Fruit fly (Drosophila melanogaster) whole organism, embryonic: ENCODE measurements around the gene CAH16.

ENCODE experiments used
- B-H1 ChIP-seq: fragments of 200-800 bp; sonication (Bioruptor generic); IDR thresholded peaks from 3 replicates; pipeline ENCODE4 v1.3.6; 2022; ENCODE audit warnings: missing biosample characterization, missing genetic modification characterization
- BEAF-32 ChIP-seq: fragments of 200-800 bp; sonication (Bioruptor generic); optimal IDR thresholded peaks from 3 replicates; lab custom pipeline; 2017; ENCODE audit warnings: missing biosample characterization, missing genetic modification characterization, mild to moderate bottlenecking, moderate library complexity, missing genetic modification reagents
- BtbVII ChIP-seq: fragments of 200-800 bp; sonication (Bioruptor generic); optimal IDR thresholded peaks from 3 replicates; lab custom pipeline; 2017; ENCODE audit warnings: missing biosample characterization, mild to moderate bottlenecking, missing genetic modification characterization
- CG1024 ChIP-seq: fragments of 200-800 bp; sonication (Bioruptor generic); IDR thresholded peaks from 2 replicates; pipeline ENCODE4 v1.3.6; 2022; ENCODE audit warnings: missing biosample characterization, missing genetic modification characterization
- CG10274 ChIP-seq: fragments of 200-800 bp; sonication (Bioruptor generic); optimal IDR thresholded peaks from 3 replicates; lab custom pipeline; 2017; ENCODE audit warnings: missing biosample characterization, mild to moderate bottlenecking, missing genetic modification characterization
- CG15514 ChIP-seq: fragments of 200-800 bp; sonication (Bioruptor generic); optimal IDR thresholded peaks from 3 replicates; lab custom pipeline; 2017; ENCODE audit warnings: missing biosample characterization, missing genetic modification characterization, mild to moderate bottlenecking, moderate library complexity, missing genetic modification reagents
- CG1603 ChIP-seq: fragments of 200-800 bp; sonication (Bioruptor generic); optimal IDR thresholded peaks from 2 replicates; lab custom pipeline; 2019; ENCODE audit warnings: missing biosample characterization, mild to moderate bottlenecking, missing genetic modification characterization, moderate library complexity
- CG17186 ChIP-seq: fragments of 200-800 bp; sonication (Bioruptor generic); optimal IDR thresholded peaks from 3 replicates; lab custom pipeline; 2017; ENCODE audit warnings: missing biosample characterization, missing genetic modification reagents, missing genetic modification characterization
- CG17361 ChIP-seq: fragments of 200-800 bp; sonication (Bioruptor generic); IDR thresholded peaks from 3 replicates; pipeline ENCODE4 v1.3.6; 2022; ENCODE audit warnings: missing biosample characterization, missing genetic modification characterization
- CG1832 ChIP-seq: fragments of 200-800 bp; sonication (Bioruptor generic); optimal IDR thresholded peaks from 2 replicates; lab custom pipeline; 2017; ENCODE audit warnings: missing biosample characterization, mild to moderate bottlenecking, missing genetic modification characterization, inconsistent platforms
- CG18599 ChIP-seq: fragments of 200-800 bp; sonication (Bioruptor generic); optimal IDR thresholded peaks from 3 replicates; lab custom pipeline; 2017; ENCODE audit warnings: missing biosample characterization, missing genetic modification characterization, mild to moderate bottlenecking, moderate library complexity, missing genetic modification reagents
- CG2889 ChIP-seq: fragments of 200-800 bp; sonication (Bioruptor generic); IDR thresholded peaks from 3 replicates; pipeline ENCODE4 v1.3.6; 2022; ENCODE audit warnings: missing biosample characterization, missing genetic modification characterization
- CG30020 ChIP-seq: fragments of 200-800 bp; optimal IDR thresholded peaks from 2 replicates; lab custom pipeline; 2019; ENCODE audit warnings: missing biosample characterization, mild to moderate bottlenecking, missing genetic modification characterization, moderate library complexity
- CG3065 ChIP-seq: fragments of 200-800 bp; sonication (Bioruptor generic); optimal IDR thresholded peaks from 2 replicates; lab custom pipeline; 2016; ENCODE audit warnings: missing biosample characterization, missing genetic modification characterization
- CG33213 ChIP-seq: fragments of 200-800 bp; sonication (Bioruptor generic); optimal IDR thresholded peaks from 3 replicates; lab custom pipeline; 2016; ENCODE audit warnings: missing biosample characterization, missing genetic modification characterization
- CG43689 ChIP-seq: fragments of 200-800 bp; sonication (Bioruptor generic); IDR thresholded peaks from 2 replicates; pipeline ENCODE4 v1.3.6; 2022; ENCODE audit warnings: missing biosample characterization, missing genetic modification characterization
- CG4707 ChIP-seq: fragments of 200-800 bp; sonication (Bioruptor generic); optimal IDR thresholded peaks from 2 replicates; lab custom pipeline; 2018; ENCODE audit warnings: missing biosample characterization, mild to moderate bottlenecking, missing genetic modification characterization, moderate library complexity
- CG4730 ChIP-seq: fragments of 200-800 bp; sonication (Bioruptor generic); IDR thresholded peaks from 2 replicates; pipeline ENCODE4 v1.3.6; 2022; ENCODE audit warnings: missing biosample characterization, missing genetic modification characterization
- CG7786 ChIP-seq: fragments of 200-800 bp; sonication (Bioruptor generic); optimal IDR thresholded peaks from 2 replicates; lab custom pipeline; 2016; ENCODE audit warnings: missing biosample characterization, missing genetic modification characterization
- CG7839 ChIP-seq: fragments of 200-800 bp; sonication (Bioruptor generic); optimal IDR thresholded peaks from 3 replicates; lab custom pipeline; 2018; ENCODE audit warnings: missing biosample characterization, mild to moderate bottlenecking, missing genetic modification characterization, moderate library complexity
- CG9609 ChIP-seq: fragments of 200-800 bp; sonication (Bioruptor generic); optimal IDR thresholded peaks from 3 replicates; lab custom pipeline; 2016; ENCODE audit warnings: missing biosample characterization, missing genetic modification characterization
- Dip3 ChIP-seq: fragments of 200-800 bp; sonication (Bioruptor generic); optimal IDR thresholded peaks from 3 replicates; lab custom pipeline; 2016; ENCODE audit warnings: missing biosample characterization, missing genetic modification characterization
- Dref ChIP-seq: fragments of 200-800 bp; sonication (Bioruptor generic); IDR thresholded peaks from 2 replicates; pipeline ENCODE4 v1.3.6; 2022; ENCODE audit warnings: missing biosample characterization, missing genetic modification characterization
- E2f1 ChIP-seq: fragments of 200-800 bp; sonication (Bioruptor generic); IDR thresholded peaks from 2 replicates; pipeline ENCODE4 v1.3.6; 2022; ENCODE audit warnings: missing biosample characterization, missing genetic modification characterization
- Hey ChIP-seq: fragments of 200-800 bp; sonication (Bioruptor generic); optimal IDR thresholded peaks from 3 replicates; lab custom pipeline; 2018; ENCODE audit warnings: missing biosample characterization, mild to moderate bottlenecking, missing genetic modification characterization
- NK7.1 ChIP-seq: fragments of 200-800 bp; sonication (Bioruptor generic); optimal IDR thresholded peaks from 3 replicates; lab custom pipeline; 2016; ENCODE audit warnings: missing biosample characterization, missing genetic modification characterization
- Opbp ChIP-seq: fragments of 200-800 bp; sonication (Bioruptor generic); IDR thresholded peaks from 3 replicates; pipeline ENCODE4 v1.3.6; 2022; ENCODE audit warnings: missing biosample characterization, missing genetic modification characterization; ENCODE audit not compliant: partially characterized antibody
- PHDP ChIP-seq: fragments of 200-800 bp; sonication (Bioruptor generic); optimal IDR thresholded peaks from 3 replicates; lab custom pipeline; 2018; ENCODE audit warnings: missing biosample characterization, mild to moderate bottlenecking, missing genetic modification characterization, moderate library complexity
- Rfx ChIP-seq: fragments of 200-800 bp; sonication (Bioruptor generic); IDR thresholded peaks from 2 replicates; pipeline ENCODE4 v1.3.6; 2022; ENCODE audit warnings: missing biosample characterization, missing genetic modification characterization
- Six4 ChIP-seq: fragments of 200-800 bp; sonication (Bioruptor generic); optimal IDR thresholded peaks from 2 replicates; lab custom pipeline; 2016; ENCODE audit warnings: missing biosample characterization, missing genetic modification characterization
- Taf1 ChIP-seq: fragments of 200-800 bp; sonication (Bioruptor generic); IDR thresholded peaks from 2 replicates; pipeline ENCODE4 v1.3.6; 2022; ENCODE audit warnings: missing biosample characterization, missing genetic modification characterization
- YL-1 ChIP-seq: fragments of 200-800 bp; sonication (Bioruptor generic); optimal IDR thresholded peaks from 3 replicates; lab custom pipeline; 2017; ENCODE audit warnings: missing biosample characterization, mild to moderate bottlenecking, missing genetic modification characterization
- amos ChIP-seq: fragments of 200-800 bp; sonication (Bioruptor generic); IDR thresholded peaks from 2 replicates; pipeline ENCODE4 v1.3.6; 2022; ENCODE audit warnings: missing biosample characterization, missing genetic modification characterization; ENCODE audit not compliant: partially characterized antibody
- ato ChIP-seq: fragments of 200-800 bp; sonication (Bioruptor generic); IDR thresholded peaks from 2 replicates; pipeline ENCODE4 v1.3.6; 2022; ENCODE audit warnings: missing biosample characterization, missing genetic modification characterization; ENCODE audit not compliant: partially characterized antibody
- bowl ChIP-seq: fragments of 200-800 bp; sonication (Bioruptor generic); IDR thresholded peaks from 2 replicates; pipeline ENCODE4 v1.3.6; 2022; ENCODE audit warnings: missing biosample characterization, missing genetic modification characterization
- btn ChIP-seq: fragments of 200-800 bp; sonication (Bioruptor generic); optimal IDR thresholded peaks from 2 replicates; lab custom pipeline; 2016; ENCODE audit warnings: missing biosample characterization, missing genetic modification characterization
- cas ChIP-seq: fragments of 200-800 bp; sonication (Bioruptor generic); IDR thresholded peaks from 2 replicates; pipeline ENCODE4 v1.3.6; 2022; ENCODE audit warnings: missing biosample characterization, missing genetic modification characterization
- cato ChIP-seq: fragments of 200-800 bp; sonication (Bioruptor generic); optimal IDR thresholded peaks from 2 replicates; lab custom pipeline; 2016; ENCODE audit warnings: missing biosample characterization, missing genetic modification characterization, borderline replicate concordance
- caup ChIP-seq: fragments of 200-800 bp; sonication (Bioruptor generic); optimal IDR thresholded peaks from 3 replicates; lab custom pipeline; 2017; ENCODE audit warnings: missing biosample characterization, mild to moderate bottlenecking, missing genetic modification characterization, moderate library complexity; ENCODE audit not compliant: severe bottlenecking
- chinmo ChIP-seq: fragments of 200-800 bp; sonication (Bioruptor generic); IDR thresholded peaks from 4 replicates; pipeline ENCODE4 v1.3.6; 2022; ENCODE audit warnings: missing biosample characterization, missing genetic modification characterization; ENCODE audit not compliant: partially characterized antibody
- dmrt99B ChIP-seq: fragments of 200-800 bp; sonication (Bioruptor generic); optimal IDR thresholded peaks from 2 replicates; lab custom pipeline; 2018; ENCODE audit warnings: missing biosample characterization, mild to moderate bottlenecking, missing genetic modification characterization, moderate library complexity
- gro ChIP-seq: fragments of 200-800 bp; sonication (Bioruptor generic); optimal IDR thresholded peaks from 2 replicates; lab custom pipeline; 2016; ENCODE audit warnings: missing biosample characterization, missing genetic modification characterization
- gt ChIP-seq: fragments of 200-800 bp; sonication (Bioruptor generic); IDR thresholded peaks from 2 replicates; pipeline ENCODE4 v1.3.6; 2022; ENCODE audit warnings: missing biosample characterization, missing genetic modification characterization
- insv ChIP-seq, 2 experiments: fragments of 200-800 bp; sonication (Bioruptor generic); optimal IDR thresholded peaks; 3 replicates each; lab custom pipeline; 2016 to 2018; ENCODE audit warnings: missing biosample characterization in 2 of 2, missing genetic modification characterization in 2 of 2
- inv ChIP-seq: fragments of 200-800 bp; sonication (Bioruptor generic); IDR thresholded peaks from 2 replicates; pipeline ENCODE4 v1.3.6; 2022; ENCODE audit warnings: missing biosample characterization, missing genetic modification characterization; ENCODE audit not compliant: partially characterized antibody
- maf-S ChIP-seq: fragments of 200-800 bp; sonication (Bioruptor generic); optimal IDR thresholded peaks from 2 replicates; lab custom pipeline; 2016; ENCODE audit warnings: missing biosample characterization, missing genetic modification characterization
- odd ChIP-seq: fragments of 200-800 bp; sonication (Bioruptor generic); optimal IDR thresholded peaks from 2 replicates; lab custom pipeline; 2017; ENCODE audit warnings: missing biosample characterization, mild to moderate bottlenecking, missing genetic modification characterization
- psq ChIP-seq: fragments of 200-800 bp; sonication (Bioruptor generic); optimal IDR thresholded peaks from 2 replicates; lab custom pipeline; 2017; ENCODE audit warnings: missing biosample characterization, missing genetic modification characterization
- run ChIP-seq: fragments of 200-800 bp; sonication (Bioruptor generic); optimal IDR thresholded peaks from 3 replicates; lab custom pipeline; 2018; ENCODE audit warnings: missing biosample characterization, mild to moderate bottlenecking, missing genetic modification characterization
- sens ChIP-seq: fragments of 200-800 bp; sonication (Bioruptor generic); peaks from one replicate; lab custom pipeline; 2016; ENCODE audit warnings: missing biosample characterization, missing genetic modification characterization
- sisA ChIP-seq: fragments of 200-800 bp; sonication (Bioruptor generic); IDR thresholded peaks from 2 replicates; pipeline ENCODE4 v1.3.6; 2022; ENCODE audit warnings: missing biosample characterization, missing genetic modification characterization
- slbo ChIP-seq: fragments of 200-800 bp; sonication (Bioruptor generic); IDR thresholded peaks from 2 replicates; pipeline ENCODE4 v1.3.6; 2022; ENCODE audit warnings: missing biosample characterization, missing genetic modification characterization

Gene CAH16

dm6 chr3R:31310300-31310699 is 50.3 kb downstream of the CAH16 start (continued):
- TF ChIP-seq CG3065, result no peak
- no peak for TF ChIP-seq inv
- TF ChIP-seq CG43689, result no peak
- TF ChIP-seq sens (GFP tag; lab: Kevin White, UChicago), result no peak
- no peak for TF ChIP-seq Dip3
- TF ChIP-seq B-H1 (GFP tag; lab: Robert Waterston, UW), result no peak
- no peak for TF ChIP-seq CG1603 (tag; lab: Kevin White, UChicago)
- no peak for TF ChIP-seq Opbp (GFP tag; lab: Robert Waterston, UW)
- peak; percentile 46; the same call in 1 of the 2 replicates for TF ChIP-seq Rfx (GFP tag; lab: Robert Waterston, UW)
- TF ChIP-seq slbo (GFP tag; lab: Robert Waterston, UW), result 0 out of 2 replicates have a peak, but pooled peaks have one; percentile 28
- TF ChIP-seq YL-1 (GFP tag; lab: Kevin White, UChicago), result no peak
- no peak for TF ChIP-seq amos (GFP tag; lab: Robert Waterston, UW)
- 0 out of 4 replicates have a peak, but pooled peaks have one; percentile 7 for TF ChIP-seq chinmo (GFP tag; lab: Robert Waterston, UW)
- peak; percentile 49 for TF ChIP-seq E2f1
- TF ChIP-seq CG30020 (tag; lab: Kevin White, UChicago), result no peak
- no peak for TF ChIP-seq PHDP (tag; lab: Kevin White, UChicago)
- no peak for TF ChIP-seq CG4707 (GFP tag; lab: Kevin White, UChicago)
- peak; percentile 1 for TF ChIP-seq CG15514
- no peak for TF ChIP-seq Hey
- TF ChIP-seq Dref (GFP tag; lab: Robert Waterston, UW), result no peak
- TF ChIP-seq sisA (GFP tag; lab: Robert Waterston, UW), result no peak
- no peak for TF ChIP-seq cas
- no peak for TF ChIP-seq CG9609 (GFP tag; lab: Kevin White, UChicago)
- no peak for TF ChIP-seq cato
- no peak for TF ChIP-seq insv (GFP tag; optimal IDR thresholded peaks at IDR 0.05; lab: Kevin White, UChicago)
- TF ChIP-seq CG17361 (GFP tag; lab: Robert Waterston, UW), result no peak
- no peak for TF ChIP-seq CG7786 (GFP tag; lab: Kevin White, UChicago)
- no peak for TF ChIP-seq BtbVII
- TF ChIP-seq CG2889 (GFP tag; lab: Robert Waterston, UW), result no peak
- TF ChIP-seq CG10274 (GFP tag; lab: Kevin White, UChicago), result no peak
- TF ChIP-seq CG1024 (GFP tag; lab: Robert Waterston, UW), result no peak
- no peak for TF ChIP-seq CG1832 (GFP tag; lab: Kevin White, UChicago)
- no peak for TF ChIP-seq odd (GFP tag; lab: Kevin White, UChicago)
- TF ChIP-seq gro (GFP tag; lab: Kevin White, UChicago), result no peak
- TF ChIP-seq dmrt99B, result no peak
- TF ChIP-seq CG17186 (GFP tag; lab: Kevin White, UChicago), result no peak
- no peak for TF ChIP-seq NK7.1 (GFP tag; lab: Kevin White, UChicago)
- TF ChIP-seq Taf1, result no peak
- no peak for TF ChIP-seq Six4 (GFP tag; lab: Kevin White, UChicago)
- no peak for TF ChIP-seq gt
- TF ChIP-seq CG4730 (GFP tag; lab: Robert Waterston, UW), result no peak
- no peak for TF ChIP-seq CG7839 (tag; lab: Kevin White, UChicago)
- no peak for TF ChIP-seq ato (GFP tag; lab: Robert Waterston, UW)
- TF ChIP-seq bowl (GFP tag; lab: Robert Waterston, UW), result no peak
- TF ChIP-seq CG33213 (GFP tag; lab: Kevin White, UChicago), result no peak
- no peak for TF ChIP-seq CG18599 (GFP tag; lab: Kevin White, UChicago)
- no peak for TF ChIP-seq psq (GFP tag; lab: Kevin White, UChicago)
- TF ChIP-seq caup (GFP tag; lab: Kevin White, UChicago), result no peak
- no peak for TF ChIP-seq btn (GFP tag; lab: Kevin White, UChicago)
- no peak for TF ChIP-seq BEAF-32
- TF ChIP-seq run (tag; lab: Kevin White, UChicago), result no peak
- TF ChIP-seq maf-S, result no peak
